Worm (Caenorhabditis elegans) whole organism, L3 larva: ENCODE results near the gene C07D10.5.
A peak's percentile ranks its signal among the peaks of the same experiment; 100 is the strongest.

Experiments
- ceh-28 ChIP-seq: fragments of 150-350 bp; optimal IDR thresholded peaks from 2 replicates; lab custom pipeline; 2014; ENCODE audit warnings: missing biosample characterization, missing genetic modification reagents, missing genetic modification characterization
- ceh-9 ChIP-seq: sonication (generic microtip); optimal IDR thresholded peaks from 2 replicates; lab custom pipeline; 2018; ENCODE audit warnings: missing biosample characterization, missing genetic modification characterization
- mml-1 ChIP-seq: fragments of 150-350 bp; sonication (generic microtip); optimal IDR thresholded peaks from 3 replicates; lab custom pipeline; 2014; ENCODE audit warnings: missing biosample characterization, missing genetic modification characterization
- nfya-1 ChIP-seq: sonication (generic microtip); optimal IDR thresholded peaks from 2 replicates; lab custom pipeline; 2017; ENCODE audit warnings: missing genetic modification characterization, mild to moderate bottlenecking, missing compliant biosample characterization, antibody characterized with exemption, moderate library complexity; ENCODE audit not compliant: insufficient read depth
- nhr-11 ChIP-seq: fragments of 150-350 bp; optimal IDR thresholded peaks from 2 replicates; lab custom pipeline; 2014; ENCODE audit warnings: missing biosample characterization, missing genetic modification characterization
- nhr-25 ChIP-seq: sonication (generic microtip); optimal IDR thresholded peaks from 2 replicates; lab custom pipeline; 2017; ENCODE audit warnings: missing biosample characterization, missing genetic modification characterization
- nhr-77 ChIP-seq: fragments of 150-350 bp; optimal IDR thresholded peaks from 2 replicates; lab custom pipeline; 2014; ENCODE audit warnings: missing biosample characterization, missing genetic modification characterization
- skn-1 ChIP-seq: fragments of 150-350 bp; optimal IDR thresholded peaks from 2 replicates; lab custom pipeline; 2014; ENCODE audit warnings: missing biosample characterization, missing genetic modification characterization
- tbx-2 ChIP-seq: sonication (generic microtip); optimal IDR thresholded peaks from 2 replicates; lab custom pipeline; 2016; ENCODE audit warnings: mild to moderate bottlenecking, missing genetic modification characterization, missing compliant biosample characterization
- unc-39 ChIP-seq: sonication (generic microtip); optimal IDR thresholded peaks from 4 replicates; lab custom pipeline; 2017; ENCODE audit warnings: missing biosample characterization, missing genetic modification characterization
- ztf-4 ChIP-seq: fragments of 150-350 bp; optimal IDR thresholded peaks from 2 replicates; lab custom pipeline; 2014; ENCODE audit warnings: missing biosample characterization, missing genetic modification characterization

ce11 chrII:7352507-7352906, 28.9 kb upstream of the C07D10.5 start, which contains the start of gene hsp-4:
- TF ChIP-seq nfya-1 (peak; percentile 46), tbx-2 (no peak), unc-39 (tag; lab: Kevin White, UChicago) (no peak), nhr-11 (tag; lab: Kevin White, UChicago) (no peak), skn-1 (tag; lab: Kevin White, UChicago) (no peak), ztf-4 (tag; lab: Kevin White, UChicago) (no peak), mml-1 (tag; lab: Kevin White, UChicago) (no peak), ceh-9 (tag; lab: Kevin White, UChicago) (no peak), ceh-28 (peak; percentile 2), nhr-25 (tag; lab: Kevin White, UChicago) (peak; percentile 67), nhr-77 (tag; lab: Kevin White, UChicago) (no peak)
